Worm (Caenorhabditis elegans) whole organism, young adult: ENCODE measurements around the gene F58H1.2.

Experiments
- B0019.2 ChIP-seq: fragments of 200-800 bp; sonication (Bioruptor generic); conservative IDR thresholded peaks from 2 replicates; pipeline ENCODE4 v1.3.6; 2022; ENCODE audit warnings: missing genetic modification reagents, missing genetic modification characterization, missing compliant biosample characterization
- B0035.1 ChIP-seq: sonication (generic microtip); optimal IDR thresholded peaks from 2 replicates; lab custom pipeline; 2016; ENCODE audit warnings: missing genetic modification characterization, mild to moderate bottlenecking, missing compliant biosample characterization, missing genotype, missing genetic modification reagents
- B0336.3 ChIP-seq: fragments of 200-800 bp; sonication (Bioruptor generic); IDR thresholded peaks from 2 replicates; pipeline ENCODE4 v1.3.6; 2022; ENCODE audit warnings: missing genetic modification characterization, missing compliant biosample characterization
- C17E4.6 ChIP-seq: fragments of 200-800 bp; sonication (Bioruptor generic); IDR thresholded peaks from 2 replicates; pipeline ENCODE4 v1.3.6; 2022; ENCODE audit warnings: missing genetic modification reagents, missing genetic modification characterization, missing compliant biosample characterization
- D2030.7 ChIP-seq: fragments of 200-800 bp; sonication (Bioruptor generic); IDR thresholded peaks from 2 replicates; pipeline ENCODE4 v1.3.6; 2022; ENCODE audit warnings: missing genetic modification reagents, missing genetic modification characterization, missing compliant biosample characterization
- F57A8.1 ChIP-seq: fragments of 200-800 bp; sonication (Bioruptor generic); optimal IDR thresholded peaks from 2 replicates; lab custom pipeline; 2018; ENCODE audit warnings: mild to moderate bottlenecking, missing genetic modification characterization, moderate library complexity, missing compliant biosample characterization
- F57C9.4 ChIP-seq: sonication (generic microtip); optimal IDR thresholded peaks from 2 replicates; lab custom pipeline; 2017; ENCODE audit warnings: mild to moderate bottlenecking, missing genetic modification characterization, missing compliant biosample characterization
- K12H6.12 ChIP-seq: fragments of 200-800 bp; sonication (Bioruptor generic); optimal IDR thresholded peaks from 2 replicates; lab custom pipeline; 2018; ENCODE audit warnings: mild to moderate bottlenecking, missing genetic modification characterization, missing compliant biosample characterization
- Y53G8AR.9 ChIP-seq: fragments of 200-800 bp; sonication (Bioruptor generic); conservative IDR thresholded peaks from 2 replicates; pipeline ENCODE4 v1.3.6; 2022; ENCODE audit warnings: missing genetic modification reagents, missing genetic modification characterization, missing compliant biosample characterization
- Y79H2A.3 ChIP-seq: fragments of 200-800 bp; sonication (Bioruptor generic); conservative IDR thresholded peaks from 2 replicates; pipeline ENCODE4 v1.3.6; 2022; ENCODE audit warnings: missing genetic modification reagents, missing genetic modification characterization, missing compliant biosample characterization
- ZK185.1 ChIP-seq: sonication (generic microtip); optimal IDR thresholded peaks from 2 replicates; lab custom pipeline; 2016; ENCODE audit warnings: mild to moderate bottlenecking, missing genetic modification characterization, missing compliant biosample characterization; ENCODE audit not compliant: poor library complexity, severe bottlenecking
- atf-7 ChIP-seq: sonication (generic microtip); optimal IDR thresholded peaks from 2 replicates; lab custom pipeline; 2017; ENCODE audit warnings: mild to moderate bottlenecking, missing genetic modification characterization, missing compliant biosample characterization
- attf-5 ChIP-seq: fragments of 200-800 bp; sonication (Bioruptor generic); optimal IDR thresholded peaks from 2 replicates; lab custom pipeline; 2018; ENCODE audit warnings: mild to moderate bottlenecking, missing genetic modification characterization, missing compliant biosample characterization
- bed-1 ChIP-seq: fragments of 200-800 bp; sonication (Bioruptor generic); IDR thresholded peaks from 2 replicates; pipeline ENCODE4 v1.3.6; 2022; ENCODE audit warnings: missing genetic modification reagents, missing genetic modification characterization, missing compliant biosample characterization
- bed-2 ChIP-seq: fragments of 200-800 bp; sonication (Bioruptor generic); IDR thresholded peaks from 2 replicates; pipeline ENCODE4 v1.3.6; 2022; ENCODE audit warnings: missing genetic modification reagents, missing genetic modification characterization, missing compliant biosample characterization
- cebp-2 ChIP-seq: fragments of 200-800 bp; sonication (Bioruptor generic); IDR thresholded peaks from 2 replicates; pipeline ENCODE4 v1.3.6; 2022; ENCODE audit warnings: missing genetic modification characterization, missing compliant biosample characterization
- die-1 ChIP-seq: sonication (generic microtip); optimal IDR thresholded peaks from 2 replicates; lab custom pipeline; 2016; ENCODE audit warnings: missing genotype, mild to moderate bottlenecking, missing genetic modification characterization, missing compliant biosample characterization
- dpff-1 ChIP-seq: sonication (generic microtip); optimal IDR thresholded peaks from 2 replicates; lab custom pipeline; 2017; ENCODE audit warnings: mild to moderate bottlenecking, missing genetic modification characterization, missing compliant biosample characterization
- dpl-1 ChIP-seq: fragments of 150-350 bp; optimal IDR thresholded peaks from 2 replicates; lab custom pipeline; 2014; ENCODE audit warnings: missing biosample characterization, missing genetic modification reagents, missing genetic modification characterization
- ekl-4 ChIP-seq: fragments of 200-800 bp; sonication (Bioruptor generic); IDR thresholded peaks from 2 replicates; pipeline ENCODE4 v1.3.6; 2022; ENCODE audit warnings: missing genetic modification reagents, missing genetic modification characterization, missing compliant biosample characterization
- fkh-3 ChIP-seq: sonication (generic microtip); optimal IDR thresholded peaks from 2 replicates; lab custom pipeline; 2016; ENCODE audit warnings: mild to moderate bottlenecking, missing genetic modification characterization, missing compliant biosample characterization
- gei-17 ChIP-seq: fragments of 200-800 bp; sonication (Bioruptor generic); optimal IDR thresholded peaks from 2 replicates; lab custom pipeline; 2018; ENCODE audit warnings: mild to moderate bottlenecking, missing genetic modification characterization, missing compliant biosample characterization
- hmg-1.2 ChIP-seq: fragments of 200-800 bp; sonication (Bioruptor generic); IDR thresholded peaks from 2 replicates; pipeline ENCODE4 v1.3.6; 2022; ENCODE audit warnings: missing genetic modification reagents, missing genetic modification characterization, missing compliant biosample characterization
- hmg-20 ChIP-seq: fragments of 200-800 bp; sonication (Bioruptor generic); IDR thresholded peaks from 2 replicates; pipeline ENCODE4 v1.3.6; 2022; ENCODE audit warnings: missing genetic modification reagents, missing genetic modification characterization, missing compliant biosample characterization
- lin-26 ChIP-seq: fragments of 200-800 bp; sonication (Bioruptor generic); IDR thresholded peaks from 2 replicates; pipeline ENCODE4 v1.3.6; 2022; ENCODE audit warnings: missing genetic modification reagents, missing genetic modification characterization, missing compliant biosample characterization
- lin-35 ChIP-seq, 3 experiments: fragments of 150-350 bp in 2 of 3; sonication (generic microtip) in 1 of 3; optimal IDR thresholded peaks; 2 replicates each; lab custom pipeline; 2014 to 2018; ENCODE audit warnings: missing biosample characterization in 3 of 3, missing genetic modification characterization in 3 of 3, missing genetic modification reagents in 3 of 3
- lir-1 ChIP-seq: fragments of 200-800 bp; sonication (Bioruptor generic); conservative IDR thresholded peaks from 2 replicates; pipeline ENCODE4 v1.3.6; 2022; ENCODE audit warnings: missing genetic modification reagents, missing genetic modification characterization, missing compliant biosample characterization
- mel-28 ChIP-seq: sonication (generic microtip); optimal IDR thresholded peaks from 2 replicates; lab custom pipeline; 2016; ENCODE audit warnings: borderline replicate concordance, mild to moderate bottlenecking, missing genetic modification characterization, missing compliant biosample characterization
- nfyb-1 ChIP-seq: fragments of 200-800 bp; sonication (Bioruptor generic); IDR thresholded peaks from 2 replicates; pipeline ENCODE4 v1.3.6; 2022; ENCODE audit warnings: missing genetic modification reagents, missing genetic modification characterization, missing compliant biosample characterization
- nhr-179 ChIP-seq: sonication (generic microtip); optimal IDR thresholded peaks from 2 replicates; lab custom pipeline; 2016; ENCODE audit warnings: mild to moderate bottlenecking, missing genetic modification characterization, missing compliant biosample characterization
- nhr-90 ChIP-seq: sonication (generic microtip); optimal IDR thresholded peaks from 2 replicates; lab custom pipeline; 2016; ENCODE audit warnings: missing genotype, mild to moderate bottlenecking, missing genetic modification characterization, missing compliant biosample characterization
- pbrm-1 ChIP-seq: fragments of 200-800 bp; sonication (Bioruptor generic); IDR thresholded peaks from 2 replicates; pipeline ENCODE4 v1.3.6; 2022; ENCODE audit warnings: missing genetic modification reagents, missing genetic modification characterization, missing compliant biosample characterization
- sdz-38 ChIP-seq: sonication (generic microtip); optimal IDR thresholded peaks from 2 replicates; lab custom pipeline; 2016; ENCODE audit warnings: missing genotype, missing genetic modification characterization, missing compliant biosample characterization
- snpc-1.1 ChIP-seq: sonication (generic microtip); optimal IDR thresholded peaks from 2 replicates; lab custom pipeline; 2017; ENCODE audit warnings: missing genetic modification characterization, mild to moderate bottlenecking, missing compliant biosample characterization, antibody characterized with exemption, moderate library complexity, missing genotype, missing genetic modification reagents; ENCODE audit not compliant: insufficient read depth
- somi-1 ChIP-seq: fragments of 200-800 bp; sonication (Bioruptor generic); optimal IDR thresholded peaks from 2 replicates; lab custom pipeline; 2018; ENCODE audit warnings: mild to moderate bottlenecking, missing genetic modification characterization, missing compliant biosample characterization
- unc-130 ChIP-seq: sonication (generic microtip); optimal IDR thresholded peaks from 2 replicates; lab custom pipeline; 2016; ENCODE audit warnings: missing genetic modification reagents, missing genetic modification characterization, missing compliant biosample characterization
- zim-3 ChIP-seq: sonication (generic microtip); optimal IDR thresholded peaks from 2 replicates; lab custom pipeline; 2017; ENCODE audit warnings: mild to moderate bottlenecking, missing genetic modification characterization, moderate library complexity, missing compliant biosample characterization
- ztf-22 ChIP-seq: fragments of 200-800 bp; sonication (Bioruptor generic); optimal IDR thresholded peaks from 2 replicates; lab custom pipeline; 2018; ENCODE audit warnings: mild to moderate bottlenecking, missing genetic modification characterization, moderate library complexity, missing compliant biosample characterization
- ztf-25 ChIP-seq: fragments of 200-800 bp; sonication (Bioruptor generic); IDR thresholded peaks from 2 replicates; pipeline ENCODE4 v1.3.6; 2022; ENCODE audit warnings: missing genetic modification reagents, missing genetic modification characterization, missing compliant biosample characterization
- ztf-3 ChIP-seq: fragments of 200-800 bp; sonication (Bioruptor generic); optimal IDR thresholded peaks from 2 replicates; lab custom pipeline; 2018; ENCODE audit warnings: mild to moderate bottlenecking, missing genetic modification characterization, missing compliant biosample characterization

F58H1.2 gene

ce11 chrV:11958343-11959291, 29.7 kb downstream of the F58H1.2 start, which contains the start of gene F58H1.5:
TSS of gene F58H1.5 (plus strand) at chrV:11958393.
- TF ChIP-seq pbrm-1 (GFP tag; lab: Robert Waterston, UW) (no peak), die-1 (tag; lab: Kevin White, UChicago) (no peak), ztf-3 (no peak), unc-130 (GFP tag; lab: Kevin White, UChicago) (no peak), C17E4.6 (GFP tag; lab: Robert Waterston, UW) (no peak), hmg-20 (GFP tag; lab: Robert Waterston, UW) (no peak), hmg-1.2 (GFP tag; lab: Robert Waterston, UW) (no peak)

- TF ChIP-seq bed-1 (GFP tag; lab: Robert Waterston, UW) (no peak), gei-17 (GFP tag; lab: Kevin White, UChicago) (no peak), F57C9.4 (tag; lab: Kevin White, UChicago) (no peak), dpff-1 (tag; lab: Kevin White, UChicago) (no peak), dpl-1 (GFP tag; lab: Kevin White, UChicago) (no peak), Y79H2A.3 (no peak), lin-35 (GFP tag; optimal IDR thresholded peaks at IDR 0.05; lab: Kevin White, UChicago) (no peak), D2030.7 (GFP tag; lab: Robert Waterston, UW) (no peak), lin-26 (GFP tag; lab: Robert Waterston, UW) (no peak), bed-2 (GFP tag; lab: Robert Waterston, UW) (no peak), sdz-38 (no peak), zim-3 (no peak), pbrm-1 (GFP tag; lab: Robert Waterston, UW) (no peak), ZK185.1 (no peak), attf-5 (GFP tag; lab: Kevin White, UChicago) (no peak), somi-1 (GFP tag; lab: Kevin White, UChicago) (no peak), B0035.1 (tag; lab: Kevin White, UChicago) (no peak)
Observed at ce11 chrV:11960084-11960830, 31.4 kb downstream of the F58H1.2 start.

ce11 chrV:11960831-11961190, 31.9 kb downstream of the F58H1.2 start:
- no peak for TF ChIP-seq ztf-22
- no peak for TF ChIP-seq F57A8.1
- TF ChIP-seq B0019.2 (GFP tag; lab: Robert Waterston, UW), result no peak
- no peak for TF ChIP-seq K12H6.12 (tag; lab: Kevin White, UChicago)
- TF ChIP-seq lir-1 (GFP tag; lab: Robert Waterston, UW), result no peak
- TF ChIP-seq ekl-4, result no peak
- no peak for TF ChIP-seq B0336.3

ce11 chrV:11964723-11965122, 35.8 kb downstream of the F58H1.2 start, which contains the start of gene F58H1.7:
TSS of gene F58H1.7 (minus strand) at chrV:11964823.
- no peak for TF ChIP-seq nfyb-1 (GFP tag; lab: Robert Waterston, UW)
- TF ChIP-seq hmg-1.2 (GFP tag; lab: Robert Waterston, UW), result no peak
- TF ChIP-seq nhr-90 (tag; lab: Kevin White, UChicago), result no peak
- no peak for TF ChIP-seq cebp-2
- no peak for TF ChIP-seq snpc-1.1 (tag; lab: Kevin White, UChicago)
- TF ChIP-seq die-1 (tag; lab: Kevin White, UChicago), result no peak
- TF ChIP-seq fkh-3 (tag; lab: Kevin White, UChicago), result no peak
- no peak for TF ChIP-seq lin-26 (GFP tag; lab: Robert Waterston, UW)
- no peak for TF ChIP-seq atf-7 (tag; lab: Kevin White, UChicago)
- TF ChIP-seq mel-28, result no peak
- no peak for TF ChIP-seq ztf-25 (GFP tag; lab: Robert Waterston, UW)
- no peak for TF ChIP-seq nhr-179 (tag; lab: Kevin White, UChicago)
- no peak for TF ChIP-seq Y53G8AR.9 (GFP tag; lab: Robert Waterston, UW)
